Fruit fly (Drosophila melanogaster) Kc167 (cell line): ENCODE measurements around the gene CG4025.

Source experiments
- Myc ChIP-seq: fragments of >200 bp; optimal IDR thresholded peaks from 2 replicates; lab custom pipeline; 2017; ENCODE audit warnings: missing external identifiers
- insv ChIP-seq: fragments of >200 bp; optimal IDR thresholded peaks from 3 replicates; lab custom pipeline; 2018; ENCODE audit warnings: missing external identifiers
- psq ChIP-seq: fragments of >200 bp; optimal IDR thresholded peaks from 2 replicates; lab custom pipeline; 2017; ENCODE audit warnings: missing external identifiers

DNA sequence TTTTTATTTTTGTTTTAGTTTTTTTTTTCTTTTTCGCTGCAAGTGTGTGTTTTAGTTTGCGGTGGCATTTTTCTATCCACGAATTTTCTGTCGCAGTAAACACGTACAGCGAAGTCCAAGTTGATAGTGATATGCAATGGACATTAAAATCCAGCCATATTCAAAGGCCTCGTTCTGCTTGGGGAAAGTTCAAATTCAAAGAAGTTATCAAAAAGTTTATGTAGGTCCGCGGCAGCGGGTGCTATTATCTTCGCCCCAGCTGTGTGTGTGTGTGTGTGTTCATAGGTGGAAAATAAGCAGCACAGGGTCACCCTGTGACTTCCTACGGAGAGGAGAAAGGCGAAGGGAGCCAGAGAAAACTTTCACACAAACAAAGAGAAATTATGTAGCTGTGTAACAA lies 10.7 kb downstream of the CG4025 start:
- TF ChIP-seq insv (lab: Kevin White, UChicago) (no peak), Myc (lab: Kevin White, UChicago) (no peak), psq (lab: Kevin White, UChicago) (no peak)
